Worm (Caenorhabditis elegans) whole organism, late embryonic: Measurements from ENCODE around the gene folt-1.

Experiments
- C38D4.7 ChIP-seq: fragments of 200-800 bp; sonication (Bioruptor generic); optimal IDR thresholded peaks from 2 replicates; lab custom pipeline; 2018; ENCODE audit warnings: mild to moderate bottlenecking, missing genetic modification characterization, moderate library complexity, missing compliant biosample characterization
- F13H6.1 ChIP-seq: sonication (generic microtip); optimal IDR thresholded peaks from 2 replicates; lab custom pipeline; 2016; ENCODE audit warnings: missing genetic modification characterization, missing compliant biosample characterization
- K02D7.2 ChIP-seq: sonication (generic microtip); optimal IDR thresholded peaks from 2 replicates; lab custom pipeline; 2017; ENCODE audit warnings: mild to moderate bottlenecking, missing genetic modification characterization, missing compliant biosample characterization
- K09A11.1 ChIP-seq: sonication (generic microtip); optimal IDR thresholded peaks from 2 replicates; lab custom pipeline; 2017; ENCODE audit warnings: antibody characterized with exemption, mild to moderate bottlenecking, missing genetic modification characterization, missing compliant biosample characterization; ENCODE audit not compliant: insufficient read depth
- ceh-24 ChIP-seq: sonication (generic microtip); optimal IDR thresholded peaks from 2 replicates; lab custom pipeline; 2016; ENCODE audit warnings: mild to moderate bottlenecking, missing genetic modification characterization, missing compliant biosample characterization
- ceh-30 ChIP-seq: fragments of 150-350 bp; optimal IDR thresholded peaks from 2 replicates; lab custom pipeline; 2014; ENCODE audit warnings: missing biosample characterization, missing genetic modification characterization
- ceh-34 ChIP-seq: sonication (generic microtip); optimal IDR thresholded peaks from 2 replicates; lab custom pipeline; 2016; ENCODE audit warnings: mild to moderate bottlenecking, missing genetic modification characterization, missing compliant biosample characterization
- ceh-45 ChIP-seq: fragments of 200-800 bp; sonication (Bioruptor generic); IDR thresholded peaks from 2 replicates; pipeline ENCODE4 v1.3.6; 2022; ENCODE audit warnings: missing genetic modification reagents, missing genetic modification characterization, missing compliant biosample characterization
- dmd-4 ChIP-seq: sonication (generic microtip); optimal IDR thresholded peaks from 2 replicates; lab custom pipeline; 2016; ENCODE audit warnings: borderline replicate concordance, missing genetic modification characterization, missing compliant biosample characterization
- elt-4 ChIP-seq: sonication (generic microtip); optimal IDR thresholded peaks from 2 replicates; lab custom pipeline; 2016; ENCODE audit warnings: missing genetic modification characterization, missing compliant biosample characterization
- ets-4 ChIP-seq: sonication (generic microtip); optimal IDR thresholded peaks from 2 replicates; lab custom pipeline; 2016; ENCODE audit warnings: missing genetic modification characterization, missing compliant biosample characterization
- eyg-1 ChIP-seq: sonication (generic microtip); optimal IDR thresholded peaks from 2 replicates; lab custom pipeline; 2016; ENCODE audit warnings: missing genotype, missing genetic modification characterization, missing compliant biosample characterization
- hlh-13 ChIP-seq: fragments of 200-800 bp; sonication (Bioruptor generic); optimal IDR thresholded peaks from 2 replicates; lab custom pipeline; 2018; ENCODE audit warnings: mild to moderate bottlenecking, missing genetic modification characterization, missing compliant biosample characterization
- hlh-30 ChIP-seq: sonication (generic microtip); optimal IDR thresholded peaks from 2 replicates; lab custom pipeline; 2017; ENCODE audit warnings: antibody characterized with exemption, missing genetic modification characterization, missing compliant biosample characterization; ENCODE audit not compliant: insufficient read depth
- hlh-6 ChIP-seq: sonication (generic microtip); optimal IDR thresholded peaks from 2 replicates; lab custom pipeline; 2016; ENCODE audit warnings: missing genotype, missing genetic modification characterization, missing compliant biosample characterization
- mec-3 ChIP-seq: sonication (generic microtip); optimal IDR thresholded peaks from 2 replicates; lab custom pipeline; 2016; ENCODE audit warnings: borderline replicate concordance, missing genetic modification characterization, missing compliant biosample characterization
- nfya-1 ChIP-seq: sonication (generic microtip); optimal IDR thresholded peaks from 2 replicates; lab custom pipeline; 2017; ENCODE audit warnings: missing genetic modification characterization, mild to moderate bottlenecking, missing compliant biosample characterization, antibody characterized with exemption, moderate library complexity
- nhr-11 ChIP-seq: fragments of 150-350 bp; optimal IDR thresholded peaks from 2 replicates; lab custom pipeline; 2014; ENCODE audit warnings: missing biosample characterization, missing genetic modification characterization
- pag-3 ChIP-seq: sonication (generic microtip); optimal IDR thresholded peaks from 2 replicates; lab custom pipeline; 2016; ENCODE audit warnings: missing compliant biosample characterization, missing genetic modification characterization, borderline replicate concordance
- pat-9 ChIP-seq: fragments of 200-800 bp; sonication (Bioruptor generic); optimal IDR thresholded peaks from 2 replicates; lab custom pipeline; 2018; ENCODE audit warnings: mild to moderate bottlenecking, missing genetic modification characterization, moderate library complexity, missing compliant biosample characterization
- pha-2 ChIP-seq: sonication (generic microtip); optimal IDR thresholded peaks from 2 replicates; lab custom pipeline; 2017; ENCODE audit warnings: mild to moderate bottlenecking, missing genetic modification characterization, missing compliant biosample characterization
- pqm-1 ChIP-seq: sonication (generic microtip); optimal IDR thresholded peaks from 2 replicates; lab custom pipeline; 2016; ENCODE audit warnings: missing genetic modification characterization, missing compliant biosample characterization
- pros-1 ChIP-seq: fragments of 150-350 bp; optimal IDR thresholded peaks from 2 replicates; lab custom pipeline; 2014; ENCODE audit warnings: missing biosample characterization, missing genetic modification reagents, missing genetic modification characterization
- sox-4 ChIP-seq: sonication (generic microtip); optimal IDR thresholded peaks from 2 replicates; lab custom pipeline; 2017; ENCODE audit warnings: mild to moderate bottlenecking, missing genetic modification characterization, inconsistent platforms, missing compliant biosample characterization
- tbx-2 ChIP-seq: sonication (generic microtip); optimal IDR thresholded peaks from 2 replicates; lab custom pipeline; 2016; ENCODE audit warnings: missing genetic modification characterization, missing compliant biosample characterization
- tbx-7 ChIP-seq: sonication (generic microtip); optimal IDR thresholded peaks from 2 replicates; lab custom pipeline; 2016; ENCODE audit warnings: missing genotype, missing genetic modification characterization, missing compliant biosample characterization
- ttx-3 ChIP-seq: sonication (generic microtip); optimal IDR thresholded peaks from 2 replicates; lab custom pipeline; 2016; ENCODE audit warnings: missing genetic modification reagents, missing genetic modification characterization, missing compliant biosample characterization
- unc-3 ChIP-seq, 2 experiments: fragments of 200-800 bp in 1 of 2; sonication (Bioruptor generic) in 1 of 2; sonication (generic microtip) in 1 of 2; conservative IDR thresholded peaks in 1 of 2; optimal IDR thresholded peaks in 1 of 2; 2 replicates each; pipeline versions ENCODE4 v1.3.6 to Lab custom; 2016 to 2022; ENCODE audit warnings: missing compliant biosample characterization in 2 of 2, missing genetic modification characterization in 2 of 2, missing genetic modification reagents in 1 of 2
- unc-86 ChIP-seq: sonication (generic microtip); optimal IDR thresholded peaks from 2 replicates; lab custom pipeline; 2016; ENCODE audit warnings: missing genetic modification characterization, missing compliant biosample characterization
- zip-5 ChIP-seq: sonication (generic microtip); optimal IDR thresholded peaks from 2 replicates; lab custom pipeline; 2016; ENCODE audit warnings: missing genetic modification characterization, missing compliant biosample characterization

Gene folt-1

DNA sequence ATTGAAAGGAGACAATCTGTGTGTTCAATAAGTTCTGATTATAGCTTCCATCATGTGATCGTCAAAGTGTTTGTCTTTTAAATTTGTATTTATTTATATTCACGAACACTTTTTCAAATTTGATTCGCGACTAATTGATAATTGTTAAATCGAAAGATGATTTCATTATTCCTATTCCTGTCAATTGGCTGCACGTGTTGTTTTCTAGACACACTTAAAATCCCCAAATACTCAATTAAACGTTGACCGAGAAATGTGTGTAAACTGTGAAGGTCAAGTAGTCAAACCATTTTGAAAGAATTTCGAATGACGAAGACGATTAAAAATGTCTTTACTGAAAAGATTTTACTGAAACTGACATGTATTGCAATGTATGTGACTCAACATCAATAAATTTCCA lies 39.7 kb downstream of the folt-1 start:
- TF ChIP-seq ceh-34 (tag; lab: Kevin White, UChicago) (no peak), hlh-30 (tag; lab: Kevin White, UChicago) (no peak), tbx-2 (no peak), pat-9 (no peak), hlh-13 (GFP tag; lab: Kevin White, UChicago) (no peak), K02D7.2 (tag; lab: Kevin White, UChicago) (no peak), dmd-4 (tag; lab: Kevin White, UChicago) (no peak), nfya-1 (tag; lab: Kevin White, UChicago) (no peak), elt-4 (tag; lab: Kevin White, UChicago) (no peak), F13H6.1 (no peak)

DNA sequence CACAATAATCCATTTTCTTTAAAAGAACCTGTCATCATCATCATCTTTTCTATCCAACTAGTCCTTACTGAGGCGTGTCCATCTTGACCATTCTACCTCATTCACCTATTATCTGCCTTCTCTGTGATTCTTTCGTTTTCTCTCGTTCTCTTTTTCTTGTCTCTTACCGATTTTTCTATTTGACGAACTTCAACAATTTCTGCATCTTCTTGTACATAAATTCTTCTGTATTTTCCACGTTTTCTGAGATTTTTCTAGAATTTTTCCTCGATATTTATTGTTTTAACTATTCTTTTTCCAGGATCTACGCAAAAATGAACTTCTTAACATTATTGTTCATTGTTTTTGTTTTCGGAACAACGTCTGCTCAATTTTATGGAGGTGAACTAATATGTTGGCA lies 41.6 kb downstream of the folt-1 start, which contains the start of gene cnc-10:
Gene cnc-10, plus strand, starts transcription at position 301 of the 400 bp plus-strand sequence.
- no peak for TF ChIP-seq nhr-11
- no peak for TF ChIP-seq zip-5 (tag; lab: Kevin White, UChicago)
- no peak for TF ChIP-seq C38D4.7
- TF ChIP-seq hlh-6 (tag; lab: Kevin White, UChicago), result no peak
- TF ChIP-seq eyg-1 (tag; lab: Kevin White, UChicago), result no peak
- no peak for TF ChIP-seq unc-3 (GFP tag; conservative IDR thresholded peaks at IDR 0.05; lab: Robert Waterston, UW)
- TF ChIP-seq unc-3 (tag; optimal IDR thresholded peaks at IDR 0.05; lab: Kevin White, UChicago), result no peak
- TF ChIP-seq pat-9, result no peak
- no peak for TF ChIP-seq hlh-30 (tag; lab: Kevin White, UChicago)
- no peak for TF ChIP-seq ets-4 (tag; lab: Kevin White, UChicago)
- TF ChIP-seq ceh-45 (GFP tag; lab: Robert Waterston, UW), result no peak
- TF ChIP-seq tbx-7 (tag; lab: Kevin White, UChicago), result no peak
- no peak for TF ChIP-seq ceh-24 (tag; lab: Kevin White, UChicago)
- TF ChIP-seq pha-2 (tag; lab: Kevin White, UChicago), result no peak
- no peak for TF ChIP-seq ttx-3 (tag; lab: Kevin White, UChicago)
- no peak for TF ChIP-seq pqm-1
- no peak for TF ChIP-seq K09A11.1 (tag; lab: Kevin White, UChicago)
- no peak for TF ChIP-seq pros-1
- TF ChIP-seq mec-3 (tag; lab: Kevin White, UChicago), result no peak
- TF ChIP-seq sox-4 (tag; lab: Kevin White, UChicago), result no peak
- TF ChIP-seq ceh-30 (tag; lab: Kevin White, UChicago), result no peak

DNA sequence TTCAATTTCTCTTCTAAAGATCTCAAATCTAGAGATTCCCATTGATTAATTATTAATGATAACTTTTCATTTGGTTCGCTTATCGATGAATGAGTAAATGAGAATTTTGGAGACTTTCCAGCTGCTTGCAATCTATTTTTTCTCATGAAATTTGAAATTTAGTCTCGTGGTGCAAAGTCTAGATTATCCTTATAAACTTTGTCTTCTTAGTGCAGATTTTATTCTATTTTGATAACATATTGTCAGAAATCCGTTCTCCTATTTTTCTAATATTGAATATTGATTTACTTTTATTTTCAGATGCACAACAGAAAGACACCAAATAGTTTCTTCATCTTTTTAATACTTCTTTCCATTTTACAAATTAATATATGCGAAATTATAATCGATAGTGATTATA lies 49.7 kb downstream of the folt-1 start, which contains the start of gene lgc-49:
Gene lgc-49, plus strand, starts transcription at position 301 of the 400 bp plus-strand sequence.
- TF ChIP-seq eyg-1 (tag; lab: Kevin White, UChicago) (no peak), unc-86 (tag; lab: Kevin White, UChicago) (no peak), pag-3 (no peak), tbx-2 (no peak)
- TF ChIP-seq, all 69 proteins: peak for 0
